In genomic region chrV:5213674-5214073, ce11 we compare ENCODE assay signal across 4 worm cellular contexts.
TF ChIP-seq lines count a peak whose summit lies in the region.

No protein-coding gene starts in this region.

TF ChIP-seq in whole organism, L1 larva, 84 proteins besides CTCF, POLR2A, EP300 and RAD21:
- TF ChIP-seq nhr-85 (tag; lab: Kevin White, UChicago), result peak; percentile 27
- no peak for TF ChIP-seq lin-15B (tag; optimal IDR thresholded peaks at IDR 0.05; lab: Kevin White, UChicago)
- no peak for TF ChIP-seq dsc-1 (tag; optimal IDR thresholded peaks at IDR 0.05; lab: Kevin White, UChicago)
- no peak for TF ChIP-seq efl-1 (optimal IDR thresholded peaks at IDR 0.05; lab: Kevin White, UChicago)
- peak in 1 of 2 experiments; percentile 16 for TF ChIP-seq efl-1 (GFP tag; optimal IDR thresholded peaks at IDR 0.05 in 1 of 2; lab: Kevin White, UChicago)

TF ChIP-seq in whole organism, L3 larva, 47 proteins besides CTCF, POLR2A, EP300 and RAD21:
- TF ChIP-seq sea-2 (GFP tag; optimal IDR thresholded peaks at IDR 0.05; lab: Kevin White, UChicago), result no peak
- TF ChIP-seq nhr-28 (tag; optimal IDR thresholded peaks at IDR 0.05; lab: Kevin White, UChicago), result no peak
- TF ChIP-seq ceh-28 (tag; optimal IDR thresholded peaks at IDR 0.05; lab: Kevin White, UChicago), result no peak
- TF ChIP-seq nfya-1 (tag; optimal IDR thresholded peaks at IDR 0.05; lab: Kevin White, UChicago; ENCODE audit: insufficient read depth), result peak; percentile 89
- no peak for TF ChIP-seq egl-5 (tag; optimal IDR thresholded peaks at IDR 0.05; lab: Kevin White, UChicago)
TF ChIP-seq in whole organism, L3 larva: peak in this region for 1.

TF ChIP-seq in whole organism, late embryonic, 69 proteins besides CTCF, POLR2A, EP300 and RAD21:
- TF ChIP-seq nfya-1 (tag; optimal IDR thresholded peaks at IDR 0.05; lab: Kevin White, UChicago), result peak; percentile 92
- TF ChIP-seq ceh-19 (GFP tag; optimal IDR thresholded peaks at IDR 0.05; lab: Kevin White, UChicago), result no peak
TF ChIP-seq in whole organism, late embryonic: peak in this region for 1.

TF ChIP-seq in whole organism, young adult, 124 proteins besides CTCF, POLR2A, EP300 and RAD21:
- TF ChIP-seq lsy-27 (tag; optimal IDR thresholded peaks at IDR 0.05; lab: Kevin White, UChicago; ENCODE audit: borderline replicate concordance, insufficient read depth), result no peak
- peak; percentile 93 for TF ChIP-seq nfyb-1 (GFP tag; IDR thresholded peaks at IDR 0.05; lab: Robert Waterston, UW)
- 0 out of 2 replicates have a peak, but pooled peaks have one; percentile 72 for TF ChIP-seq nfya-2 (GFP tag; IDR thresholded peaks at IDR 0.05; lab: Robert Waterston, UW)
